Worm (Caenorhabditis elegans): ENCODE data around the gene dhs-14.

Gene dhs-14

DNA sequence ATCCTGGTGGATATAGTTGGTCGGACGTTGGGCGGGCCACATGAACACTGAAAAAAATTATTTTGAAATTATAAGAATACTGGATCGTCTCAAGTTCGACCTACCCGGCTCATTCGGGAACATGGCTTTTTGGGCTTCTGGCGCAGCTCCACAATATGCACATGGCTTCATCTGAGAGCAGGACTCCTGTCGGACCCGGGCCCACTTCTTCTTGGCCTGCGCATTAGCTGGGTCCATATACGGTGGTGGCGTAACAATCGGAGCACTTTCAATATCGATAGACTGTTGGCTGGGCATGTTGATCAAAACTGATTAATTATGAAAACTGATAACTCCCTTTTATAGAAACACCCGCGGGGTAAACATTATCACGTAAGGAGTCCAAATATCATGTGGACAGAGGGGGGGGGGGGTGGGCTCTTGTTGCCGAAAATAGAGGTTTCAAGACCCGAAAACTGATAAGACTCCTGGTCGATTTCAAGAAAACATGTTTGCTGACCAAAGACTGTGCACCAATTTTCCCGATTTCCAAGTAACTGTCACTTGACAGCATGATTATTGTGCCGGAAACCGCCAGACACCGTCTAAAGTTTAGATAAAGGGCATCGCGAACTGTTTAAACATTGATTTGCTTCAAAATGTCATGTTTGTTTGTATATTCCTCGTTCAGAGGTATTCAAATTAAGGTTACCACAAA lies 34.1 kb downstream of the dhs-14 start, which contains the start of gene dod-3:
Gene dod-3 (minus strand): TSS at position 315 of the 697 bp plus-strand sequence.
- peak; percentile 57 for TF ChIP-seq F13H6.1 (tag; optimal IDR thresholded peaks at IDR 0.05)
- TF ChIP-seq nhr-25 (tag; optimal IDR thresholded peaks at IDR 0.05): no peak

DNA sequence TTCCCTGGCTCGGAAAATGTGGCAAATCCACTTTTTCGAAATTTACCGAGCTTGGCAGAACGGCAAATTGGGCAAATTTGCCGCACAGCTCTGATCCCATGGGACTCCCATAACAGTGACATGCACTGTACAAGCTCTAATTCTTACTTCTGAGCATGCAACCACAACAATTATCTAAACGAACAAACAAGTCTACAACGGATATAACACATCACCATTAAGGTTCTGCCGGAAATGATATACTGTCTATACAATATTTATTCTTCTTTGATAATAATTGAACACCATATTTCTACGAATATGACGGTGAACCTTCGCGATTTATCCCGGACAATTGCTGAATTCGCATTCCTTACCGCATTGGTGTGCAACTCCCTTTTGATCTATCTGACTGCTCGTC lies 36.8 kb downstream of the dhs-14 start, which contains the start of gene str-33:
Gene str-33 (plus strand): TSS at position 301 of the 400 bp plus-strand sequence.
- no peak for TF ChIP-seq dmd-4 (tag; optimal IDR thresholded peaks at IDR 0.05)
- TF ChIP-seq nhr-11 (tag; optimal IDR thresholded peaks at IDR 0.05): no peak
- TF ChIP-seq ama-1 (optimal IDR thresholded peaks at IDR 0.05): no peak
- TF ChIP-seq F13H6.1 (tag; optimal IDR thresholded peaks at IDR 0.05): no peak
- TF ChIP-seq nhr-6 (tag; optimal IDR thresholded peaks at IDR 0.05): no peak
- no peak for TF ChIP-seq unc-55 (GFP tag; optimal IDR thresholded peaks at IDR 0.05)
- no peak for TF ChIP-seq elt-3 (tag; optimal IDR thresholded peaks at IDR 0.05)
- TF ChIP-seq egl-27 (tag; optimal IDR thresholded peaks at IDR 0.05): no peak
- no peak for TF ChIP-seq skn-1 (tag; optimal IDR thresholded peaks at IDR 0.05)
- TF ChIP-seq nhr-10 (tag; optimal IDR thresholded peaks at IDR 0.05): no peak
- no peak for TF ChIP-seq alr-1 (tag; optimal IDR thresholded peaks at IDR 0.05)
- TF ChIP-seq R02D3.7 (tag; optimal IDR thresholded peaks at IDR 0.05): no peak
- no peak for TF ChIP-seq mab-5 (tag; optimal IDR thresholded peaks at IDR 0.05)
- TF ChIP-seq gmeb-1 (tag; optimal IDR thresholded peaks at IDR 0.05): no peak
- TF ChIP-seq C34F6.9 (tag; optimal IDR thresholded peaks at IDR 0.05): no peak
- no peak for TF ChIP-seq nhr-237 (tag; optimal IDR thresholded peaks at IDR 0.05)
- TF ChIP-seq mbf-1 (tag; optimal IDR thresholded peaks at IDR 0.05): no peak

DNA sequence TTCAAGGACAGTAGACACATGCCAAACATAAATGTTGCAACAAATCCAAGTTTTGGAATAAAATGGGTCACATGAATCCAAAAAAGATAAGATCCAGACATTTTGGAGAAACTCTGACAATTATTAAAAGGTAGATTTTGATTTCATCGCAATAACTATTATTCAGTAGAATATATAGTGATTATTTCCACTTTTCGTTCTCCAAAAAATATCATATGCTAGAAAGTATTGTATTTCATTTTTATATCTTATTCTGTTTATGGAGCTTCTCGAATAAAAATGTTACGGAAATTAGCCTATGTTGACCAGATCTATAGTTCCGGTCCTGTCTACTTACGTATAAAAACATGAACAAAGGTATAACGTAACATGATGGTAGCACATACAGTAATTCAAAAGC lies 37.9 kb downstream of the dhs-14 start, which contains the start of gene str-13:
Gene str-13 (minus strand): TSS at position 101 of the 400 bp plus-strand sequence.
- no peak for TF ChIP-seq lin-13 (GFP tag; optimal IDR thresholded peaks at IDR 0.05)
- TF ChIP-seq alr-1 (tag; optimal IDR thresholded peaks at IDR 0.05): no peak
- TF ChIP-seq sma-9 (GFP tag; optimal IDR thresholded peaks at IDR 0.05): no peak
- no peak for TF ChIP-seq sma-9 (tag; optimal IDR thresholded peaks at IDR 0.05)
- no peak for TF ChIP-seq nhr-6 (tag; optimal IDR thresholded peaks at IDR 0.05)
- TF ChIP-seq skn-1 (tag; optimal IDR thresholded peaks at IDR 0.05): no peak
- TF ChIP-seq F13H6.1 (tag; optimal IDR thresholded peaks at IDR 0.05): no peak
- TF ChIP-seq mab-5 (tag; optimal IDR thresholded peaks at IDR 0.05): no peak
- no peak for TF ChIP-seq ceh-16 (tag; optimal IDR thresholded peaks at IDR 0.05)
- TF ChIP-seq zag-1 (tag; optimal IDR thresholded peaks at IDR 0.05): no peak
- TF ChIP-seq nhr-23 (tag; optimal IDR thresholded peaks at IDR 0.05): no peak
- no peak for TF ChIP-seq sem-4 (tag; optimal IDR thresholded peaks at IDR 0.05)
- no peak for TF ChIP-seq lsy-2 (tag; optimal IDR thresholded peaks at IDR 0.05)
- TF ChIP-seq mdl-1 (tag; optimal IDR thresholded peaks at IDR 0.05): no peak

DNA sequence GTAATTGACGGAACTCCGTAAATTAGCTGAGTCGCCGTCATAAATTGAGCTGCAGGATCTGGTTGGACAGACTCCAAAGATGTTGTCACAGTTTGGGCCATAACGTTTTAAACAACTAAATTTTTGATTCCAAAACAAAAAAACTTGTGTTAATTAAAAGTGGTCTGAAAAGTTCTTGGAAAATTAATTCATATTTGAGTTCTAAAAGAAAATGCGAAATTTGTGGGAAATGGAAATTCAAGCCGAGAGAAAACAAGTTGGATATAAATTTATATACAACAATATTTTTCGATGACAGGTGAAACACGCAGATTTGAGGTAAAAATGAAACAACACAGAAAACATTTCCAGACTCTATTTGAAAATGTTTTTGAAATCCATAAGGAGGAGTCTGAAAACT lies 39.8 kb downstream of the dhs-14 start, which contains the start of gene srg-59:
Gene srg-59 (minus strand): TSS at position 101 of the 400 bp plus-strand sequence.
- TF ChIP-seq aly-2 (tag; optimal IDR thresholded peaks at IDR 0.05) (no peak), blmp-1 (tag; optimal IDR thresholded peaks at IDR 0.05; ENCODE audit: insufficient read depth) (no peak), elt-3 (tag; optimal IDR thresholded peaks at IDR 0.05) (no peak), skn-1 (tag; optimal IDR thresholded peaks at IDR 0.05) (no peak), nhr-25 (tag; optimal IDR thresholded peaks at IDR 0.05) (no peak), ztf-11 (tag; optimal IDR thresholded peaks at IDR 0.05) (no peak), ceh-16 (tag; optimal IDR thresholded peaks at IDR 0.05) (no peak), ZK546.5 (tag; optimal IDR thresholded peaks at IDR 0.05) (no peak), snpc-4 (tag; optimal IDR thresholded peaks at IDR 0.05) (no peak), R02D3.7 (tag; optimal IDR thresholded peaks at IDR 0.05) (no peak), gmeb-1 (tag; optimal IDR thresholded peaks at IDR 0.05) (no peak)

DNA sequence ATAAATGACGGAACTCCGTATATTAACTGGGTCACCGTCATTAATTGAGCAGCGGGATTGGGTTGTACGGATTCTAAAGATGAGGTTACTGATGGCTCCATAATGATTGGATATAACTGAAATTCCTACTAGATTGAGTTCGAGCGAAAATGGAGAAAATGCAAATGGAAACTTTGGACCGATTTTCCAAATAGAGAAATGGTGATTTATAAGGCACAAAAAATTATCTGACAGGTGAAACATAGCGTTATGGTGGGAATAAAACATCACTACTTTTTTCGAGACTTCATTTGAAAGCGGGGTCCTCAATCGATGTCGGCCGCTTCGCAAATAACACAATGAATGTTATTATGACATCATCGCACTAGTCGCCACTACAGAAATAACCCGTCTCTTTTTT lies 42.4 kb downstream of the dhs-14 start, which contains the start of gene srg-60:
Gene srg-60 (minus strand): TSS at position 101 of the 400 bp plus-strand sequence.
- no peak for TF ChIP-seq R02D3.7 (tag; optimal IDR thresholded peaks at IDR 0.05)
- no peak for TF ChIP-seq F13H6.1 (tag; optimal IDR thresholded peaks at IDR 0.05)
- no peak for TF ChIP-seq ceh-82 (tag; optimal IDR thresholded peaks at IDR 0.05)
- TF ChIP-seq ztf-1 (GFP tag; conservative IDR thresholded peaks at IDR 0.05): no peak
- no peak for TF ChIP-seq C34F6.9 (tag; optimal IDR thresholded peaks at IDR 0.05)

Data from whole organism, L2 larva.